Worm (Caenorhabditis elegans): Measurements from ENCODE around the gene F23A7.8.

F23A7.8 gene

DNA sequence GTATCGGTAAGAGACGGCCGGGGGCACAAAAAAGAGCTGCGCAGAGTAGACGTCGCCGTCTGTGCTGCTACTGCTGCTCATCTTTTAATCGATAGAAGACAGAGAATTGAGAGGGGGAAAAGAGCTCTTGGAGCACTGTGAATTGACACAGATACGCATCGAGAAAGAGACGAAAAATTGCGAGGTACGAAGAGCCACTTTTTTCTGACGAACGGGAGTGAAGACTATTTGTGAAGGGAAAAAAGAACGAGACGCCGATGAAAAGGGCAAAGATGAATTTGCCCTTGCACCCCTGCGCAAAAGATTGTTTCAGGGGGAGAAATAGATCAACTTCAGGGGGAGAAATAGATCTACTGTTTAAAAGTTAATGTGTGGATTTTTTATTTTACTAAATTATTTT, 10.9 kb upstream of the F23A7.8 start (continued):
- TF ChIP-seq repo-1 (tag; optimal IDR thresholded peaks at IDR 0.05), result no peak
- no peak for TF ChIP-seq Y67H2A.10 (GFP tag; conservative IDR thresholded peaks at IDR 0.05)
- TF ChIP-seq mel-28 (tag; optimal IDR thresholded peaks at IDR 0.05; ENCODE audit: borderline replicate concordance), result no peak
- no peak for TF ChIP-seq akir-1 (GFP tag; optimal IDR thresholded peaks at IDR 0.05)
- TF ChIP-seq nhr-120 (GFP tag; IDR thresholded peaks at IDR 0.05), result no peak
- no peak for TF ChIP-seq lsy-27 (tag; optimal IDR thresholded peaks at IDR 0.05; ENCODE audit: borderline replicate concordance, insufficient read depth)
- TF ChIP-seq F37B4.10 (GFP tag; IDR thresholded peaks at IDR 0.05), result no peak
- TF ChIP-seq aptf-3 (GFP tag; IDR thresholded peaks at IDR 0.05), result no peak
- TF ChIP-seq lir-1 (GFP tag; conservative IDR thresholded peaks at IDR 0.05), result no peak
- TF ChIP-seq ztf-22 (GFP tag; optimal IDR thresholded peaks at IDR 0.05), result no peak
- no peak for TF ChIP-seq F49E8.2 (tag; optimal IDR thresholded peaks at IDR 0.05; ENCODE audit: insufficient read depth)
- TF ChIP-seq mxl-1 (tag; optimal IDR thresholded peaks at IDR 0.05), result no peak
- TF ChIP-seq bed-1 (GFP tag; IDR thresholded peaks at IDR 0.05), result no peak
- peak; percentile 29 for TF ChIP-seq ceh-27 (GFP tag; optimal IDR thresholded peaks at IDR 0.05)
- TF ChIP-seq sea-2 (GFP tag; IDR thresholded peaks at IDR 0.05), result no peak
- peak; percentile 47; the same call in 1 of the 2 replicates for TF ChIP-seq hmg-1.2 (GFP tag; IDR thresholded peaks at IDR 0.05)
- TF ChIP-seq ceh-91 (GFP tag; IDR thresholded peaks at IDR 0.05), result no peak
- TF ChIP-seq F52B5.7 (tag; optimal IDR thresholded peaks at IDR 0.05), result no peak
- no peak for TF ChIP-seq sptf-2 (GFP tag; optimal IDR thresholded peaks at IDR 0.05)
- no peak for TF ChIP-seq nhr-27 (tag; optimal IDR thresholded peaks at IDR 0.05)
- no peak for TF ChIP-seq Y56A3A.18 (GFP tag; IDR thresholded peaks at IDR 0.05)
- no peak for TF ChIP-seq F57C9.4 (tag; optimal IDR thresholded peaks at IDR 0.05)
- no peak for TF ChIP-seq hlh-26 (GFP tag; conservative IDR thresholded peaks at IDR 0.05)
- TF ChIP-seq F55B11.4 (tag; optimal IDR thresholded peaks at IDR 0.05; ENCODE audit: borderline replicate concordance, insufficient read depth), result no peak
- no peak for TF ChIP-seq F57A8.1 (GFP tag; optimal IDR thresholded peaks at IDR 0.05)
- no peak for TF ChIP-seq C06A6.2 (GFP tag; conservative IDR thresholded peaks at IDR 0.05)
- no peak for TF ChIP-seq ztf-6 (GFP tag; IDR thresholded peaks at IDR 0.05)
- TF ChIP-seq aptf-2 (GFP tag; conservative IDR thresholded peaks at IDR 0.05), result no peak
- peak; percentile 73 for TF ChIP-seq dox-1 (GFP tag; IDR thresholded peaks at IDR 0.05)
- no peak for TF ChIP-seq sdz-38 (tag; optimal IDR thresholded peaks at IDR 0.05)
- TF ChIP-seq snpc-1.1 (tag; optimal IDR thresholded peaks at IDR 0.05; ENCODE audit: insufficient read depth), result no peak
- TF ChIP-seq dpff-1 (tag; optimal IDR thresholded peaks at IDR 0.05), result no peak
- no peak for TF ChIP-seq ceh-79 (tag; optimal IDR thresholded peaks at IDR 0.05)
- no peak for TF ChIP-seq T07F8.4 (tag; optimal IDR thresholded peaks at IDR 0.05)
- TF ChIP-seq mcd-1 (GFP tag; IDR thresholded peaks at IDR 0.05), result 0 out of 2 replicates have a peak, but pooled peaks have one; percentile 36
- no peak for TF ChIP-seq Y53F4B.3 (GFP tag; IDR thresholded peaks at IDR 0.05)
- TF ChIP-seq F39B2.1 (GFP tag; IDR thresholded peaks at IDR 0.05), result no peak
- TF ChIP-seq ztf-26 (tag; optimal IDR thresholded peaks at IDR 0.05), result no peak
- no peak for TF ChIP-seq T26A5.8 (tag; optimal IDR thresholded peaks at IDR 0.05)
- peak; percentile 74 for TF ChIP-seq K11D2.4 (GFP tag; IDR thresholded peaks at IDR 0.05)
- no peak for TF ChIP-seq hrde-1 (tag; optimal IDR thresholded peaks at IDR 0.05; ENCODE audit: borderline replicate concordance)
- TF ChIP-seq Y95B8A.8 (GFP tag; IDR thresholded peaks at IDR 0.05), result no peak
- no peak for TF ChIP-seq let-607 (tag; optimal IDR thresholded peaks at IDR 0.05)
- TF ChIP-seq ceh-40 (GFP tag; IDR thresholded peaks at IDR 0.05), result no peak
- no peak for TF ChIP-seq egrh-3 (GFP tag; IDR thresholded peaks at IDR 0.05)
- peak; percentile 16 for TF ChIP-seq tbp1 (GFP tag; optimal IDR thresholded peaks at IDR 0.05)
- no peak for TF ChIP-seq xnd-1 (tag; optimal IDR thresholded peaks at IDR 0.05)
- TF ChIP-seq atf-7 (tag; optimal IDR thresholded peaks at IDR 0.05), result no peak
- no peak for TF ChIP-seq madf-8 (GFP tag; conservative IDR thresholded peaks at IDR 0.05)

Data from whole organism, young adult.